Worm (Caenorhabditis elegans): Measurements from ENCODE around the gene rpl-43.
A peak's percentile ranks its signal among the peaks of the same experiment; 100 is the strongest.

The rpl-43 gene

ce11 chrII:14143838-14144268 lies 11.2 kb upstream of the rpl-43 start, which contains the start of gene W03H9.2 (continued):
- TF ChIP-seq ama-1 (optimal IDR thresholded peaks at IDR 0.05), result no peak
- no peak for TF ChIP-seq lin-39 (tag; optimal IDR thresholded peaks at IDR 0.05)
- peak; percentile 63 for TF ChIP-seq aly-2 (tag; optimal IDR thresholded peaks at IDR 0.05)

DNA sequence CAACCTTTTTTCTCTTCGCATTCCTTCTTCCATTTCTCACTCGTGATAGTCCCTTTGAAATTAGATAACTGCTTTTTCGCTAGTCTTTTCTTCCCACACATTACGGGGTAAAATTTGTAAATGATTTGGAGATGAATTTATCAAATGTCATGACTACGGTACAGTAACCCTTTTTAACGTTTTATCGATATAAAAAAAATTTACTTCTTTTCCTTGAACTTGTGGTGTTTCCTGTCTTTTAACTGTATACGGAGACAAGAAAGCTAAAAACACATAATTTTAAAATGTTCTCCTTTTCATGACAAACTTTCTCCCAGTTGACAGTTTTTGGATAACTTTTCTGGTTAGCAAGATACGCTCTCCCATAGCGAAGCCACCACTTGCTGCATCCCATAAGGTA lies 5.1 kb upstream of the rpl-43 start, which contains the start of gene W03H9.1:
Gene W03H9.1 (minus strand): TSS at position 101 of the 400 bp plus-strand sequence.
- TF ChIP-seq nhr-20 (tag; optimal IDR thresholded peaks at IDR 0.05), result no peak
- no peak for TF ChIP-seq pqm-1 (tag; optimal IDR thresholded peaks at IDR 0.05)
- no peak for TF ChIP-seq dsc-1 (tag; optimal IDR thresholded peaks at IDR 0.05)
- no peak for TF ChIP-seq lin-35 (GFP tag; optimal IDR thresholded peaks at IDR 0.05)
- no peak for TF ChIP-seq fkh-8 (tag; optimal IDR thresholded peaks at IDR 0.05)
- no peak for TF ChIP-seq grh-1 (GFP tag; IDR thresholded peaks at IDR 0.05)
- TF ChIP-seq zag-1 (tag; optimal IDR thresholded peaks at IDR 0.05), result no peak
- TF ChIP-seq tbx-2 (tag; optimal IDR thresholded peaks at IDR 0.05), result no peak
- no peak for TF ChIP-seq ceh-82 (tag; optimal IDR thresholded peaks at IDR 0.05)
- TF ChIP-seq nhr-19 (GFP tag; conservative IDR thresholded peaks at IDR 0.05), result no peak
- TF ChIP-seq unc-62 (GFP tag; optimal IDR thresholded peaks at IDR 0.05), result no peak
- TF ChIP-seq jun-1 (tag; optimal IDR thresholded peaks at IDR 0.05), result no peak
- TF ChIP-seq hpl-2 (GFP tag; optimal IDR thresholded peaks at IDR 0.05), result no peak
- TF ChIP-seq nhr-28 (tag; optimal IDR thresholded peaks at IDR 0.05), result no peak

DNA sequence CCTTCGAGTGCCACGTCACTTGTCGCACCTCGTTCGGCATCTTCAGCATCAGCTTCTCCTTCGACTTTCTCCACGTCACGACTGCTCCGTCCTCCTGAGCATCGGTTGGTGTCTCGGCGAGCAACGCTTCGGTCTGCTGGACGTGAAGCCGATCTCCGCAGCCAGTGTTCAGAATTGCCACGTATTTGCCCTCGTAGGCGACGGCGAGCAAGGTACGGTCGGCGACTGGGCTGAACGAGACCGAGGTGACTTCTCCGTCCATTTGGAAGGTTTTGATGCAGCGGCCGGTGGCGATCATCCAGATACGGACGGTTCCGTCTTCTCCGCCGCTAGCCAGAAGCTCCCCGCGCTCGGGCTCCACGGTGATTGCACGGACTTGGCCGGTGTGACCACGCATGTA lies 2.8 kb upstream of the rpl-43 start:
- no peak for TF ChIP-seq sup-37 (GFP tag; optimal IDR thresholded peaks at IDR 0.05)
- no peak for TF ChIP-seq F16B12.6 (tag; optimal IDR thresholded peaks at IDR 0.05)
- no peak for TF ChIP-seq lsy-2 (tag; optimal IDR thresholded peaks at IDR 0.05)
- TF ChIP-seq lin-13 (GFP tag; optimal IDR thresholded peaks at IDR 0.05), result no peak
- no peak for TF ChIP-seq fkh-10 (GFP tag; optimal IDR thresholded peaks at IDR 0.05)
- no peak for TF ChIP-seq ceh-88 (GFP tag; IDR thresholded peaks at IDR 0.05)
- no peak for TF ChIP-seq vab-15 (tag; optimal IDR thresholded peaks at IDR 0.05)
- no peak for TF ChIP-seq isw-1 (GFP tag; IDR thresholded peaks at IDR 0.05)
- TF ChIP-seq C34B4.2 (tag; optimal IDR thresholded peaks at IDR 0.05), result no peak
- TF ChIP-seq elt-2 (tag; optimal IDR thresholded peaks at IDR 0.05), result no peak
- TF ChIP-seq lin-14 (GFP tag; optimal IDR thresholded peaks at IDR 0.05), result no peak
- TF ChIP-seq ama-1 (optimal IDR thresholded peaks at IDR 0.05), result no peak
- TF ChIP-seq ztf-4 (tag; optimal IDR thresholded peaks at IDR 0.05), result no peak
- TF ChIP-seq ceh-8 (GFP tag; optimal IDR thresholded peaks at IDR 0.05), result no peak
- no peak for TF ChIP-seq C16A3.4 (tag; optimal IDR thresholded peaks at IDR 0.05)
- no peak for TF ChIP-seq unc-62 (GFP tag; optimal IDR thresholded peaks at IDR 0.05)
- no peak for TF ChIP-seq rnt-1 (tag; optimal IDR thresholded peaks at IDR 0.05)

ce11 chrII:14154357-14154756 lies 737 bp upstream of the rpl-43 start, which contains the start of gene Y48B6A.1:
Gene Y48B6A.1 (minus strand): TSS chrII:14154373.
- TF ChIP-seq elt-3 (tag; optimal IDR thresholded peaks at IDR 0.05) (peak in 5 of 6 experiments; percentile 71 to 100 (median 85)), elt-2 (tag; optimal IDR thresholded peaks at IDR 0.05) (peak; percentile 49), mdl-1 (tag; optimal IDR thresholded peaks at IDR 0.05) (peak in 1 of 2 experiments; percentile 88), jun-1 (tag; optimal IDR thresholded peaks at IDR 0.05) (peak; percentile 89), irx-1 (tag; optimal IDR thresholded peaks at IDR 0.05) (peak; percentile 89), C04F5.9 (tag; optimal IDR thresholded peaks at IDR 0.05) (peak; percentile 80), efl-1 (optimal IDR thresholded peaks at IDR 0.05) (peak; percentile 91 to 94), efl-1 (GFP tag; optimal IDR thresholded peaks at IDR 0.05 in 1 of 2) (peak; percentile 89 to 98), blmp-1 (tag; optimal IDR thresholded peaks at IDR 0.05) (peak; percentile 87), isw-1 (GFP tag; IDR thresholded peaks at IDR 0.05) (peak; percentile 92), lin-13 (GFP tag; optimal IDR thresholded peaks at IDR 0.05) (peak; percentile 94), dpl-1 (GFP tag; optimal IDR thresholded peaks at IDR 0.05) (peak; percentile 88 to 91 (median 88)), C16A3.4 (tag; optimal IDR thresholded peaks at IDR 0.05) (peak; percentile 98), F16B12.6 (tag; optimal IDR thresholded peaks at IDR 0.05) (peak; percentile 79), ceh-82 (tag; optimal IDR thresholded peaks at IDR 0.05) (peak; percentile 94 to 99 (median 96)), fkh-8 (tag; optimal IDR thresholded peaks at IDR 0.05) (peak; percentile 97), nhr-71 (tag; optimal IDR thresholded peaks at IDR 0.05) (peak; percentile 96), mef-2 (tag; optimal IDR thresholded peaks at IDR 0.05) (peak; percentile 10), aly-2 (tag; optimal IDR thresholded peaks at IDR 0.05) (peak; percentile 88), ceh-88 (GFP tag; IDR thresholded peaks at IDR 0.05) (peak; percentile 79), hlh-17 (GFP tag; optimal IDR thresholded peaks at IDR 0.05; ENCODE audit: borderline replicate concordance) (no peak), hpl-2 (GFP tag; optimal IDR thresholded peaks at IDR 0.05) (peak; percentile 82), ets-5 (GFP tag; IDR thresholded peaks at IDR 0.05) (no peak), swsn-7 (tag; optimal IDR thresholded peaks at IDR 0.05) (peak; percentile 90), lsy-2 (tag; optimal IDR thresholded peaks at IDR 0.05) (peak; percentile 98 to 99), nhr-28 (tag; optimal IDR thresholded peaks at IDR 0.05) (no peak), fkh-10 (GFP tag; optimal IDR thresholded peaks at IDR 0.05) (peak; percentile 66), unc-86 (tag; optimal IDR thresholded peaks at IDR 0.05) (peak; percentile 84), skn-1 (tag; optimal IDR thresholded peaks at IDR 0.05) (peak; percentile 97)
